Fruit fly (Drosophila melanogaster): ENCODE measurements around the gene ro.
A peak's percentile ranks its signal among the peaks of the same experiment; 100 is the strongest.

Gene ro

dm6 chr3R:26859228-26859627 lies 21.7 kb downstream of the ro start (continued):
- TF ChIP-seq zfh1 (GFP tag; IDR thresholded peaks at IDR 0.05), result 0 out of 3 replicates have a peak, but pooled peaks have one; percentile 54
- no peak for TF ChIP-seq yki (optimal IDR thresholded peaks at IDR 0.05)
- peak; percentile 45 for TF ChIP-seq Sox102F (GFP tag; optimal IDR thresholded peaks at IDR 0.05)
- no peak for TF ChIP-seq CG4282 (GFP tag; optimal IDR thresholded peaks at IDR 0.05)
- peak; percentile 42 for TF ChIP-seq Hsf (GFP tag; optimal IDR thresholded peaks at IDR 0.05)
- peak; percentile 46; the same call in 1 of the 2 replicates for TF ChIP-seq CG17328 (GFP tag; IDR thresholded peaks at IDR 0.05)
- peak; percentile 44; the same call in 1 of the 3 replicates for TF ChIP-seq Aef1 (GFP tag; IDR thresholded peaks at IDR 0.05)
- peak; percentile 30 for TF ChIP-seq CG10979 (tag; optimal IDR thresholded peaks at IDR 0.05)
- TF ChIP-seq CG9609 (GFP tag; optimal IDR thresholded peaks at IDR 0.05), result no peak
- TF ChIP-seq sob (GFP tag; IDR thresholded peaks at IDR 0.05), result no peak
- peak; percentile 19 for TF ChIP-seq CG8388 (GFP tag; optimal IDR thresholded peaks at IDR 0.05)
- TF ChIP-seq CG17912 (GFP tag; optimal IDR thresholded peaks at IDR 0.05), result no peak
- no peak for TF ChIP-seq Nf-YB (GFP tag; optimal IDR thresholded peaks at IDR 0.05)
- 0 out of 2 replicates have a peak, but pooled peaks have one; percentile 50 for TF ChIP-seq CG4730 (GFP tag; IDR thresholded peaks at IDR 0.05)
- TF ChIP-seq zen (tag; optimal IDR thresholded peaks at IDR 0.05), result peak; percentile 9
- no peak for TF ChIP-seq pan (optimal IDR thresholded peaks at IDR 0.05)
- TF ChIP-seq pan (GFP tag; optimal IDR thresholded peaks at IDR 0.05 in 1 of 2, IDR thresholded peaks at IDR 0.05 in 1 of 2), result peak in 1 of 2 experiments; percentile 71
- no peak for TF ChIP-seq sc (optimal IDR thresholded peaks at IDR 0.05)
- no peak for TF ChIP-seq sc (GFP tag; optimal IDR thresholded peaks at IDR 0.05)
- peak; percentile 49; the same call in 1 of the 2 replicates for TF ChIP-seq ara (GFP tag; IDR thresholded peaks at IDR 0.05)
- TF ChIP-seq NC2β (GFP tag; optimal IDR thresholded peaks at IDR 0.05), result no peak
- TF ChIP-seq CG10147 (GFP tag; optimal IDR thresholded peaks at IDR 0.05), result no peak
- no peak for TF ChIP-seq Trl (optimal IDR thresholded peaks at IDR 0.05)
- TF ChIP-seq Trl (GFP tag; optimal IDR thresholded peaks at IDR 0.05), result peak; percentile 72
- peak; percentile 14; the same call in 1 of the 3 replicates for TF ChIP-seq Dbx (GFP tag; IDR thresholded peaks at IDR 0.05)
- no peak for TF ChIP-seq CG7987 (GFP tag; optimal IDR thresholded peaks at IDR 0.05)
- TF ChIP-seq Neu2 (GFP tag; optimal IDR thresholded peaks at IDR 0.05; ENCODE audit: borderline replicate concordance), result no peak
- TF ChIP-seq Mes4 (GFP tag; optimal IDR thresholded peaks at IDR 0.05), result peak; percentile 18
- no peak for TF ChIP-seq CG13894 (tag; optimal IDR thresholded peaks at IDR 0.05)
- peak; percentile 42 for TF ChIP-seq Meics (GFP tag; optimal IDR thresholded peaks at IDR 0.05)
- peak; percentile 76 for TF ChIP-seq Dad (GFP tag; optimal IDR thresholded peaks at IDR 0.05)
- no peak for TF ChIP-seq CG12299 (tag; optimal IDR thresholded peaks at IDR 0.05)
- TF ChIP-seq HLH54F (GFP tag; optimal IDR thresholded peaks at IDR 0.05), result no peak
- TF ChIP-seq MBD-R2 (GFP tag; IDR thresholded peaks at IDR 0.05), result 0 out of 2 replicates have a peak, but pooled peaks have one; percentile 31
- TF ChIP-seq vfl (GFP tag; optimal IDR thresholded peaks at IDR 0.05), result no peak
- TF ChIP-seq Fer2 (tag; optimal IDR thresholded peaks at IDR 0.05), result no peak
- TF ChIP-seq CG9727 (GFP tag; optimal IDR thresholded peaks at IDR 0.05), result peak; percentile 59
- no peak for TF ChIP-seq amos (GFP tag; IDR thresholded peaks at IDR 0.05; ENCODE audit: partially characterized antibody)
- TF ChIP-seq CG4424 (GFP tag; optimal IDR thresholded peaks at IDR 0.05), result peak; percentile 30
- no peak for TF ChIP-seq CG2875 (GFP tag; optimal IDR thresholded peaks at IDR 0.05)
- TF ChIP-seq sisA (GFP tag; IDR thresholded peaks at IDR 0.05), result peak; percentile 80
- TF ChIP-seq CG10543 (GFP tag; optimal IDR thresholded peaks at IDR 0.05), result no peak
- no peak for TF ChIP-seq CTCF (GFP tag; optimal IDR thresholded peaks at IDR 0.05)
- TF ChIP-seq TFAM (GFP tag; optimal IDR thresholded peaks at IDR 0.05), result no peak
- TF ChIP-seq CG14050 (GFP tag; IDR thresholded peaks at IDR 0.05), result peak; percentile 23; the same call in 1 of the 3 replicates
- no peak for TF ChIP-seq CG3407 (GFP tag; optimal IDR thresholded peaks at IDR 0.05)
- no peak for TF ChIP-seq Six4 (GFP tag; optimal IDR thresholded peaks at IDR 0.05)
- no peak for TF ChIP-seq exex (tag; optimal IDR thresholded peaks at IDR 0.05)
- TF ChIP-seq seq (GFP tag; IDR thresholded peaks at IDR 0.05), result no peak
- no peak for TF ChIP-seq Atf3 (GFP tag; optimal IDR thresholded peaks at IDR 0.05)
- no peak for TF ChIP-seq CG1024 (GFP tag; IDR thresholded peaks at IDR 0.05)
- TF ChIP-seq Mrtf (GFP tag; IDR thresholded peaks at IDR 0.05), result 0 out of 3 replicates have a peak, but pooled peaks have one; percentile 34
- peak; percentile 20 for TF ChIP-seq CG6813 (GFP tag; optimal IDR thresholded peaks at IDR 0.05)

All from whole organism, embryonic.